Fruit fly (Drosophila melanogaster) whole organism, adult: ENCODE data around the gene IA-2.
A peak's percentile ranks its signal among the peaks of the same experiment; 100 is the strongest.

Experiments
- CG11617 ChIP-seq: fragments of 200-800 bp; sonication (Bioruptor generic); optimal IDR thresholded peaks from 2 replicates; lab custom pipeline; 2017; ENCODE audit warnings: mild to moderate bottlenecking, missing biosample characterization, missing genetic modification reagents, missing genetic modification characterization
- CG12768 ChIP-seq: fragments of 200-800 bp; sonication (Bioruptor generic); optimal IDR thresholded peaks from 2 replicates; lab custom pipeline; 2017; ENCODE audit warnings: missing biosample characterization, missing genetic modification characterization, mild to moderate bottlenecking, moderate library complexity, missing genetic modification reagents
- CG14711 ChIP-seq: fragments of 200-800 bp; sonication (Bioruptor generic); optimal IDR thresholded peaks from 2 replicates; lab custom pipeline; 2018; ENCODE audit warnings: missing biosample characterization, mild to moderate bottlenecking, missing genetic modification characterization, moderate library complexity
- CG1620 ChIP-seq: fragments of 200-800 bp; sonication (Bioruptor generic); optimal IDR thresholded peaks from 2 replicates; lab custom pipeline; 2016; ENCODE audit warnings: missing biosample characterization, missing genetic modification characterization
- CG33017 ChIP-seq: fragments of 200-800 bp; sonication (Bioruptor generic); optimal IDR thresholded peaks from 2 replicates; lab custom pipeline; 2018; ENCODE audit warnings: missing biosample characterization, mild to moderate bottlenecking, missing genetic modification characterization, moderate library complexity
- CG5204 ChIP-seq: fragments of 200-800 bp; sonication (Bioruptor generic); optimal IDR thresholded peaks from 2 replicates; lab custom pipeline; 2016; ENCODE audit warnings: missing biosample characterization, missing genetic modification characterization
- CG7045 ChIP-seq: fragments of 200-800 bp; sonication (Bioruptor generic); optimal IDR thresholded peaks from 2 replicates; lab custom pipeline; 2017; ENCODE audit warnings: missing biosample characterization, mild to moderate bottlenecking, missing genetic modification characterization
- CG7101 ChIP-seq: fragments of 200-800 bp; sonication (Bioruptor generic); optimal IDR thresholded peaks from 2 replicates; lab custom pipeline; 2018; ENCODE audit warnings: missing biosample characterization, mild to moderate bottlenecking, missing genetic modification characterization, moderate library complexity
- Clk ChIP-seq: fragments of 200-800 bp; sonication (Bioruptor generic); optimal IDR thresholded peaks from 2 replicates; lab custom pipeline; 2017; ENCODE audit warnings: missing biosample characterization, missing genetic modification characterization
- Crg-1 ChIP-seq: fragments of 200-800 bp; sonication (Bioruptor generic); optimal IDR thresholded peaks from 2 replicates; lab custom pipeline; 2016; ENCODE audit warnings: missing biosample characterization, missing genetic modification characterization
- Hr96 ChIP-seq: fragments of 200-800 bp; sonication (Bioruptor generic); optimal IDR thresholded peaks from 2 replicates; lab custom pipeline; 2016; ENCODE audit warnings: missing biosample characterization, missing genetic modification characterization
- Mnt ChIP-seq: fragments of 200-800 bp; sonication (Bioruptor generic); optimal IDR thresholded peaks from 2 replicates; lab custom pipeline; 2016; ENCODE audit warnings: missing biosample characterization, mild to moderate bottlenecking, missing genetic modification characterization
- bab1 ChIP-seq: fragments of 200-800 bp; sonication (Bioruptor generic); optimal IDR thresholded peaks from 3 replicates; lab custom pipeline; 2019; ENCODE audit warnings: missing biosample characterization, mild to moderate bottlenecking, missing genetic modification characterization, moderate library complexity
- cic ChIP-seq: fragments of 200-800 bp; sonication (Bioruptor generic); optimal IDR thresholded peaks from 2 replicates; lab custom pipeline; 2017; ENCODE audit warnings: missing biosample characterization, mild to moderate bottlenecking, missing genetic modification characterization, moderate library complexity
- cnc ChIP-seq, 2 experiments: fragments of >200 bp; optimal IDR thresholded peaks; 2 replicates each; lab custom pipeline; 2017
- kay ChIP-seq: fragments of 200-800 bp; sonication (Bioruptor generic); peaks from one replicate; lab custom pipeline; 2016; ENCODE audit warnings: missing biosample characterization, missing genetic modification characterization, borderline replicate concordance
- ovo ChIP-seq: fragments of 200-800 bp; sonication (Bioruptor generic); optimal IDR thresholded peaks from 2 replicates; lab custom pipeline; 2016; ENCODE audit warnings: missing biosample characterization, missing genetic modification characterization
- pad ChIP-seq: fragments of 200-800 bp; sonication (Bioruptor generic); optimal IDR thresholded peaks from 3 replicates; lab custom pipeline; 2017; ENCODE audit warnings: missing biosample characterization, missing genetic modification characterization, mild to moderate bottlenecking, moderate library complexity, missing genetic modification reagents
- tj ChIP-seq: fragments of 200-800 bp; sonication (Bioruptor generic); optimal IDR thresholded peaks from 3 replicates; lab custom pipeline; 2017; ENCODE audit warnings: missing biosample characterization, mild to moderate bottlenecking, missing genetic modification characterization, moderate library complexity
- toe ChIP-seq: fragments of 200-800 bp; sonication (Bioruptor generic); optimal IDR thresholded peaks from 2 replicates; lab custom pipeline; 2016; ENCODE audit warnings: missing biosample characterization, missing genetic modification characterization

IA-2 gene

dm6 chr2L:1047965-1048364 lies at the start of gene IA-2:
Gene IA-2, minus strand, starts transcription at chr2L:1048053.
- TF ChIP-seq cic (GFP tag; lab: Kevin White, UChicago) (no peak), ovo (GFP tag; lab: Kevin White, UChicago) (no peak), CG7101 (tag; lab: Kevin White, UChicago) (no peak), tj (no peak), toe (GFP tag; lab: Kevin White, UChicago) (no peak)

- TF ChIP-seq CG12768 (GFP tag; lab: Kevin White, UChicago): no peak
- no peak for TF ChIP-seq Hr96 (GFP tag; lab: Kevin White, UChicago)
- no peak for TF ChIP-seq kay (GFP tag; lab: Kevin White, UChicago)
- TF ChIP-seq CG14711 (tag; lab: Kevin White, UChicago): no peak
- TF ChIP-seq ovo (GFP tag; lab: Kevin White, UChicago): no peak
- no peak for TF ChIP-seq tj
- TF ChIP-seq CG7045 (GFP tag; lab: Kevin White, UChicago): no peak
These were observed 47.6 kb upstream of the IA-2 start for dm6 chr2L:1095450-1095849.

- no peak for TF ChIP-seq CG7045 (GFP tag; lab: Kevin White, UChicago)
- no peak for TF ChIP-seq Hr96 (GFP tag; lab: Kevin White, UChicago)
- no peak for TF ChIP-seq Clk (GFP tag; lab: Kevin White, UChicago)
- no peak for TF ChIP-seq toe (GFP tag; lab: Kevin White, UChicago)
- TF ChIP-seq Crg-1 (GFP tag; lab: Kevin White, UChicago): no peak
- TF ChIP-seq CG7101 (tag; lab: Kevin White, UChicago): no peak
- TF ChIP-seq CG12768 (GFP tag; lab: Kevin White, UChicago): no peak
- no peak for TF ChIP-seq tj
- no peak for TF ChIP-seq CG11617 (GFP tag; lab: Kevin White, UChicago)
- no peak for TF ChIP-seq CG1620 (GFP tag; lab: Kevin White, UChicago)
- TF ChIP-seq CG14711 (tag; lab: Kevin White, UChicago): no peak
- TF ChIP-seq pad (GFP tag; lab: Kevin White, UChicago): no peak
- TF ChIP-seq ovo (GFP tag; lab: Kevin White, UChicago): no peak
- no peak for TF ChIP-seq cnc (optimal IDR thresholded peaks at IDR 0.05; lab: Kevin White, UChicago)
- no peak for TF ChIP-seq kay (GFP tag; lab: Kevin White, UChicago)
- no peak for TF ChIP-seq Mnt
- TF ChIP-seq bab1 (GFP tag; lab: Kevin White, UChicago): no peak
- TF ChIP-seq cic (GFP tag; lab: Kevin White, UChicago): no peak
- TF ChIP-seq CG33017: no peak
These were observed 46.9 kb upstream of the IA-2 start for dm6 chr2L:1094724-1095123.

- TF ChIP-seq bab1 (GFP tag; lab: Kevin White, UChicago) (peak; percentile 32), CG7101 (tag; lab: Kevin White, UChicago) (peak; percentile 8), cic (GFP tag; lab: Kevin White, UChicago) (no peak), tj (peak; percentile 84)
These were observed 43.8 kb upstream of the IA-2 start for dm6 chr2L:1091675-1092074.

- TF ChIP-seq Crg-1 (GFP tag; lab: Kevin White, UChicago) (no peak), CG33017 (peak; percentile 31), toe (GFP tag; lab: Kevin White, UChicago) (no peak), bab1 (GFP tag; lab: Kevin White, UChicago) (no peak), Clk (GFP tag; lab: Kevin White, UChicago) (no peak), CG12768 (GFP tag; lab: Kevin White, UChicago) (peak; percentile 55), CG14711 (tag; lab: Kevin White, UChicago) (peak; percentile 31), CG11617 (GFP tag; lab: Kevin White, UChicago) (no peak), Mnt (no peak), CG1620 (GFP tag; lab: Kevin White, UChicago) (no peak), ovo (GFP tag; lab: Kevin White, UChicago) (no peak), Hr96 (GFP tag; lab: Kevin White, UChicago) (peak; percentile 37), cnc (optimal IDR thresholded peaks at IDR 0.05; lab: Kevin White, UChicago) (no peak), CG7045 (GFP tag; lab: Kevin White, UChicago) (peak; percentile 73), tj (peak; percentile 23), pad (GFP tag; lab: Kevin White, UChicago) (peak; percentile 2), kay (GFP tag; lab: Kevin White, UChicago) (no peak), CG5204 (GFP tag; lab: Kevin White, UChicago) (no peak), CG7101 (tag; lab: Kevin White, UChicago) (no peak), cic (GFP tag; lab: Kevin White, UChicago) (no peak)
These were observed 38.6 kb upstream of the IA-2 start for dm6 chr2L:1086312-1086906.

dm6 chr2L:1082668-1083067 lies 34.8 kb upstream of the IA-2 start:
- TF ChIP-seq CG5204 (GFP tag; lab: Kevin White, UChicago) (no peak), Hr96 (GFP tag; lab: Kevin White, UChicago) (no peak), CG1620 (GFP tag; lab: Kevin White, UChicago) (no peak), Clk (GFP tag; lab: Kevin White, UChicago) (no peak), Mnt (no peak), CG14711 (tag; lab: Kevin White, UChicago) (no peak), CG33017 (no peak), kay (GFP tag; lab: Kevin White, UChicago) (no peak), CG12768 (GFP tag; lab: Kevin White, UChicago) (no peak), CG11617 (GFP tag; lab: Kevin White, UChicago) (no peak), CG7101 (tag; lab: Kevin White, UChicago) (no peak), Crg-1 (GFP tag; lab: Kevin White, UChicago) (no peak), tj (no peak), toe (GFP tag; lab: Kevin White, UChicago) (no peak), pad (GFP tag; lab: Kevin White, UChicago) (no peak), CG7045 (GFP tag; lab: Kevin White, UChicago) (no peak)
